Fruit fly (Drosophila melanogaster) whole organism, wandering third instar larva: ENCODE measurements around the gene Miro.

ENCODE experiments used
- CG32264 ChIP-seq: fragments of 200-800 bp; sonication (Bioruptor generic); optimal IDR thresholded peaks from 2 replicates; lab custom pipeline; 2016; ENCODE audit warnings: missing biosample characterization, missing genetic modification characterization
- CG9705 ChIP-seq: fragments of 200-800 bp; sonication (Bioruptor generic); optimal IDR thresholded peaks from 2 replicates; lab custom pipeline; 2018; ENCODE audit warnings: missing biosample characterization, mild to moderate bottlenecking, missing genetic modification characterization
- CrebA ChIP-seq: fragments of 200-800 bp; sonication (Bioruptor generic); optimal IDR thresholded peaks from 2 replicates; lab custom pipeline; 2016; ENCODE audit warnings: missing biosample characterization, mild to moderate bottlenecking, missing genetic modification characterization, borderline replicate concordance
- Dif ChIP-seq: fragments of 200-275, 200-300 bp; sonication (Bioruptor generic); optimal IDR thresholded peaks from 2 replicates; lab custom pipeline; 2018; ENCODE audit warnings: missing biosample characterization, missing genetic modification characterization; ENCODE audit not compliant: partially characterized antibody
- GATAd ChIP-seq: sonication (Bioruptor generic); optimal IDR thresholded peaks from 2 replicates; lab custom pipeline; 2016; ENCODE audit warnings: missing biosample characterization, missing genetic modification characterization
- HLH106 ChIP-seq: fragments of 200-800 bp; optimal IDR thresholded peaks from 3 replicates; lab custom pipeline; 2019; ENCODE audit warnings: missing biosample characterization, mild to moderate bottlenecking, missing genetic modification characterization, moderate library complexity
- Hnf4 ChIP-seq: fragments of 200-800 bp; sonication (Bioruptor generic); optimal IDR thresholded peaks from 2 replicates; lab custom pipeline; 2016; ENCODE audit warnings: missing biosample characterization, mild to moderate bottlenecking, missing genetic modification characterization
- Hr78 ChIP-seq: fragments of >200 bp; optimal IDR thresholded peaks from 2 replicates; lab custom pipeline; 2017; ENCODE audit warnings: missing biosample characterization, missing genetic modification characterization
- Hr83 ChIP-seq: fragments of 200-300 bp; sonication (Bioruptor generic); optimal IDR thresholded peaks from 2 replicates; lab custom pipeline; 2016; ENCODE audit warnings: missing biosample characterization, mild to moderate bottlenecking, missing genetic modification characterization, moderate library complexity; ENCODE audit not compliant: poor library complexity, severe bottlenecking
- Jra ChIP-seq: sonication (Bioruptor generic); optimal IDR thresholded peaks from 2 replicates; lab custom pipeline; 2016; ENCODE audit warnings: missing biosample characterization, missing genetic modification characterization
- Mio ChIP-seq: sonication (Bioruptor generic); optimal IDR thresholded peaks from 2 replicates; lab custom pipeline; 2016; ENCODE audit warnings: missing biosample characterization, missing genetic modification characterization
- Myc ChIP-seq: fragments of >200 bp; optimal IDR thresholded peaks from 2 replicates; lab custom pipeline; 2017
- N ChIP-seq: fragments of >200 bp; optimal IDR thresholded peaks from 2 replicates; lab custom pipeline; 2018; ENCODE audit warnings: missing biosample characterization, missing external identifiers, missing genetic modification characterization
- OdsH ChIP-seq: fragments of 200-800 bp; sonication (Bioruptor generic); optimal IDR thresholded peaks from 2 replicates; lab custom pipeline; 2016; ENCODE audit warnings: missing biosample characterization, mild to moderate bottlenecking, missing genetic modification characterization
- Rel ChIP-seq, 2 experiments: fragments of 200-800 bp; sonication (Bioruptor generic) in 1 of 2; optimal IDR thresholded peaks; 2 replicates in 1 of 2; 3 replicates in 1 of 2; lab custom pipeline; 2016 to 2019; ENCODE audit warnings: mild to moderate bottlenecking in 2 of 2, missing biosample characterization in 2 of 2, missing genetic modification characterization in 2 of 2, moderate library complexity in 1 of 2
- Sp1 ChIP-seq: fragments of 200-800 bp; sonication (Bioruptor generic); optimal IDR thresholded peaks from 3 replicates; lab custom pipeline; 2019; ENCODE audit warnings: missing biosample characterization, mild to moderate bottlenecking, missing genetic modification characterization, moderate library complexity
- Vsx2 ChIP-seq: fragments of 200-300, 225-300 bp; sonication (Bioruptor generic); optimal IDR thresholded peaks from 2 replicates; lab custom pipeline; 2018; ENCODE audit warnings: missing biosample characterization, missing genetic modification characterization; ENCODE audit not compliant: partially characterized antibody
- br ChIP-seq: fragments of 200-800 bp; sonication (Bioruptor generic); optimal IDR thresholded peaks from 2 replicates; lab custom pipeline; 2016; ENCODE audit warnings: missing biosample characterization, missing genetic modification characterization
- brk ChIP-seq: fragments of 200-800 bp; sonication (Bioruptor generic); optimal IDR thresholded peaks from 2 replicates; lab custom pipeline; 2016; ENCODE audit warnings: missing biosample characterization, mild to moderate bottlenecking, missing genetic modification characterization
- dl ChIP-seq, 2 experiments: fragments of 175-275, 200-275 bp in 1 of 2; fragments of 200-275 bp in 1 of 2; sonication (Bioruptor generic); optimal IDR thresholded peaks; lab custom pipeline; 2018; ENCODE audit warnings: mild to moderate bottlenecking in 2 of 2, missing biosample characterization in 2 of 2, missing genetic modification characterization in 2 of 2, moderate library complexity in 2 of 2; ENCODE audit not compliant: partially characterized antibody in 2 of 2, insufficient read depth in 1 of 2
- dmrt93B ChIP-seq: fragments of 200-800 bp; sonication (Bioruptor generic); optimal IDR thresholded peaks from 2 replicates; lab custom pipeline; 2018; ENCODE audit warnings: missing biosample characterization, mild to moderate bottlenecking, missing genetic modification characterization
- dsf ChIP-seq: sonication (Bioruptor generic); optimal IDR thresholded peaks from 2 replicates; lab custom pipeline; 2016; ENCODE audit warnings: missing biosample characterization, missing genetic modification characterization, borderline replicate concordance
- ey ChIP-seq: fragments of 200-800 bp; sonication (Bioruptor generic); optimal IDR thresholded peaks from 2 replicates; lab custom pipeline; 2016; ENCODE audit warnings: missing biosample characterization, missing genetic modification characterization
- foxo ChIP-seq, 2 experiments: fragments of 200-800 bp; sonication (Bioruptor generic); optimal IDR thresholded peaks; 2 replicates in 1 of 2; 3 replicates in 1 of 2; lab custom pipeline; 2016 to 2017; ENCODE audit warnings: missing biosample characterization in 2 of 2, missing genetic modification characterization in 2 of 2
- fru ChIP-seq: fragments of 200-800 bp; sonication (Bioruptor generic); optimal IDR thresholded peaks from 3 replicates; lab custom pipeline; 2016; ENCODE audit warnings: missing biosample characterization, mild to moderate bottlenecking, missing genetic modification characterization
- h ChIP-seq: fragments of 200-800 bp; sonication (Bioruptor generic); optimal IDR thresholded peaks from 3 replicates; lab custom pipeline; 2016; ENCODE audit warnings: missing biosample characterization, mild to moderate bottlenecking, missing genetic modification characterization
- jim ChIP-seq: fragments of 175-275, 200-325 bp; sonication (Bioruptor generic); optimal IDR thresholded peaks from 2 replicates; lab custom pipeline; 2016; ENCODE audit warnings: missing biosample characterization, mild to moderate bottlenecking, missing genetic modification characterization
- lola ChIP-seq: fragments of >200 bp; optimal IDR thresholded peaks from 2 replicates; lab custom pipeline; 2017; ENCODE audit warnings: missing biosample characterization, missing genetic modification characterization
- psq ChIP-seq: fragments of 200-800 bp; sonication (Bioruptor generic); optimal IDR thresholded peaks from 3 replicates; lab custom pipeline; 2017; ENCODE audit warnings: missing biosample characterization, mild to moderate bottlenecking, missing genetic modification characterization, moderate library complexity
- rgr ChIP-seq: fragments of 200-800 bp; sonication (Bioruptor generic); optimal IDR thresholded peaks from 3 replicates; lab custom pipeline; 2016; ENCODE audit warnings: missing biosample characterization, mild to moderate bottlenecking, missing genetic modification characterization
- sage ChIP-seq: fragments of 200-800 bp; sonication (Bioruptor generic); optimal IDR thresholded peaks from 2 replicates; lab custom pipeline; 2016; ENCODE audit warnings: missing biosample characterization, mild to moderate bottlenecking, missing genetic modification characterization
- sv ChIP-seq: fragments of 200-800 bp; sonication (Bioruptor generic); optimal IDR thresholded peaks from 3 replicates; lab custom pipeline; 2016; ENCODE audit warnings: missing biosample characterization, missing genetic modification characterization
- tai ChIP-seq: sonication (Bioruptor generic); optimal IDR thresholded peaks from 2 replicates; lab custom pipeline; 2016; ENCODE audit warnings: missing biosample characterization, missing genetic modification characterization
- usp ChIP-seq: fragments of >200 bp; optimal IDR thresholded peaks from 2 replicates; lab custom pipeline; 2017; ENCODE audit warnings: missing biosample characterization, missing genetic modification characterization
- woc ChIP-seq: sonication (Bioruptor generic); optimal IDR thresholded peaks from 2 replicates; lab custom pipeline; 2016; ENCODE audit warnings: missing biosample characterization, mild to moderate bottlenecking, missing genetic modification characterization

The Miro gene

dm6 chr3R:23992823-23993797 is 45.5 kb downstream of the Miro start, which contains the start of the genes Epp and Rab7 (continued):
- TF ChIP-seq dl (GFP tag; optimal IDR thresholded peaks at IDR 0.05; lab: Kevin White, UChicago; ENCODE audit: insufficient read depth in 1 of 2, partially characterized antibody in 2 of 2): no peak
- TF ChIP-seq Myc: no peak
- no peak for TF ChIP-seq tai (GFP tag; lab: Kevin White, UChicago)
- peak; percentile 35 for TF ChIP-seq ey (GFP tag; lab: Kevin White, UChicago)
- TF ChIP-seq, all 38 proteins: peak for 18

dm6 chr3R:23991364-23991763 is 47.3 kb downstream of the Miro start:
- TF ChIP-seq h (GFP tag; lab: Kevin White, UChicago) (no peak), fru (peak; percentile 6)

- TF ChIP-seq Vsx2 (GFP tag; lab: Kevin White, UChicago) (peak; percentile 83), woc (GFP tag; lab: Kevin White, UChicago) (no peak), Dif (no peak), dmrt93B (GFP tag; lab: Kevin White, UChicago) (no peak), dsf (no peak), br (GFP tag; lab: Kevin White, UChicago) (peak; percentile 71), dl (GFP tag; optimal IDR thresholded peaks at IDR 0.05; lab: Kevin White, UChicago; ENCODE audit: insufficient read depth in 1 of 2, partially characterized antibody in 2 of 2) (no peak), Mio (GFP tag; lab: Kevin White, UChicago) (no peak), Hnf4 (GFP tag; lab: Kevin White, UChicago) (peak; percentile 88), Jra (GFP tag; lab: Kevin White, UChicago) (peak; percentile 77), brk (no peak), CG32264 (GFP tag; lab: Kevin White, UChicago) (no peak), OdsH (peak; percentile 62), CrebA (GFP tag; lab: Kevin White, UChicago) (no peak), lola (GFP tag; lab: Kevin White, UChicago) (no peak), jim (GFP tag; lab: Kevin White, UChicago) (peak; percentile 45), ey (GFP tag; lab: Kevin White, UChicago) (no peak), HLH106 (tag; lab: Kevin White, UChicago) (peak; percentile 35), sage (GFP tag; lab: Kevin White, UChicago) (no peak), rgr (GFP tag; lab: Kevin White, UChicago) (peak; percentile 75), Rel (GFP tag; optimal IDR thresholded peaks at IDR 0.05; lab: Kevin White, UChicago) (no peak), Rel (tag; optimal IDR thresholded peaks at IDR 0.05; lab: Kevin White, UChicago) (peak; percentile 64), tai (GFP tag; lab: Kevin White, UChicago) (no peak), fru (peak; percentile 72), GATAd (GFP tag; lab: Kevin White, UChicago) (no peak), psq (GFP tag; lab: Kevin White, UChicago) (peak; percentile 22), foxo (GFP tag; optimal IDR thresholded peaks at IDR 0.05; lab: Kevin White, UChicago) (peak in 1 of 2 experiments; percentile 73), sv (GFP tag; lab: Kevin White, UChicago) (peak; percentile 14), N (GFP tag; lab: Kevin White, UChicago) (no peak), usp (GFP tag; lab: Kevin White, UChicago) (no peak), h (GFP tag; lab: Kevin White, UChicago) (peak; percentile 74), CG9705 (GFP tag; lab: Kevin White, UChicago) (peak; percentile 47), Hr78 (no peak), Sp1 (GFP tag; lab: Kevin White, UChicago) (peak; percentile 15), Hr83 (GFP tag; lab: Kevin White, UChicago) (peak; percentile 97)
Measured at dm6 chr3R:23986479-23986930, 52.1 kb downstream of the Miro start, which contains the start of the genes CG13603 and CG5902. Gene CG13603, minus strand, starts transcription at chr3R:23986569. Gene CG5902, plus strand, starts transcription at chr3R:23986642.
